Worm (Caenorhabditis elegans) whole organism, mixed stage, embryonic: ENCODE measurements around the gene fut-3.
A peak's percentile ranks its signal among the peaks of the same experiment; 100 is the strongest.

Experiments used
- bed-3 ChIP-seq: fragments of 200-800 bp; sonication (Bioruptor generic); optimal IDR thresholded peaks from 3 replicates; lab custom pipeline; 2018; ENCODE audit warnings: mild to moderate bottlenecking, missing genetic modification characterization, moderate library complexity, missing compliant biosample characterization
- ceh-39 ChIP-seq: fragments of 150-350 bp; optimal IDR thresholded peaks from 2 replicates; lab custom pipeline; 2014; ENCODE audit warnings: missing biosample characterization, missing genetic modification characterization
- ceh-83 ChIP-seq: fragments of 200-800 bp; sonication (Bioruptor generic); optimal IDR thresholded peaks from 2 replicates; lab custom pipeline; 2018; ENCODE audit warnings: mild to moderate bottlenecking, missing genetic modification characterization, missing compliant biosample characterization
- ces-1 ChIP-seq: fragments of 150-350 bp; optimal IDR thresholded peaks from 2 replicates; lab custom pipeline; 2014; ENCODE audit warnings: missing biosample characterization, missing genetic modification reagents, missing genetic modification characterization
- cnd-1 ChIP-seq: fragments of 200-800 bp; sonication (Bioruptor generic); optimal IDR thresholded peaks from 2 replicates; lab custom pipeline; 2018; ENCODE audit warnings: mild to moderate bottlenecking, missing genetic modification characterization, missing compliant biosample characterization
- drap-1 ChIP-seq: fragments of 200-800 bp; sonication (Bioruptor generic); optimal IDR thresholded peaks from 3 replicates; lab custom pipeline; 2018; ENCODE audit warnings: mild to moderate bottlenecking, missing genetic modification characterization, missing compliant biosample characterization
- elt-1 ChIP-seq: sonication (generic microtip); optimal IDR thresholded peaks from 2 replicates; lab custom pipeline; 2017; ENCODE audit warnings: missing genetic modification characterization, mild to moderate bottlenecking, missing compliant biosample characterization, antibody characterized with exemption, moderate library complexity, borderline replicate concordance; ENCODE audit not compliant: insufficient read depth
- elt-3 ChIP-seq: fragments of 150-350 bp; optimal IDR thresholded peaks from 2 replicates; lab custom pipeline; 2014; ENCODE audit warnings: missing biosample characterization, missing genetic modification characterization
- flh-1 ChIP-seq: fragments of 200-800 bp; sonication (Bioruptor generic); optimal IDR thresholded peaks from 2 replicates; lab custom pipeline; 2018; ENCODE audit warnings: mild to moderate bottlenecking, missing genetic modification characterization, moderate library complexity, missing compliant biosample characterization
- hlh-1 ChIP-seq: fragments of 150-350 bp; optimal IDR thresholded peaks from 2 replicates; lab custom pipeline; 2014; ENCODE audit warnings: missing biosample characterization, missing genetic modification reagents, missing genetic modification characterization
- lin-13 ChIP-seq: fragments of 150-350 bp; optimal IDR thresholded peaks from 2 replicates; lab custom pipeline; 2014; ENCODE audit warnings: missing biosample characterization, missing genetic modification characterization
- lin-32 ChIP-seq: fragments of 200-800 bp; sonication (Bioruptor generic); optimal IDR thresholded peaks from 2 replicates; lab custom pipeline; 2018; ENCODE audit warnings: mild to moderate bottlenecking, missing genetic modification characterization, missing compliant biosample characterization
- lsy-2 ChIP-seq: fragments of 150-350 bp; optimal IDR thresholded peaks from 2 replicates; lab custom pipeline; 2014; ENCODE audit warnings: missing biosample characterization, missing genetic modification characterization
- mab-5 ChIP-seq: fragments of 150-350 bp; optimal IDR thresholded peaks from 2 replicates; lab custom pipeline; 2014; ENCODE audit warnings: missing biosample characterization, missing genetic modification characterization
- mep-1 ChIP-seq: fragments of 150-350 bp; optimal IDR thresholded peaks from 2 replicates; lab custom pipeline; 2017; ENCODE audit warnings: missing biosample characterization, missing genetic modification reagents, missing genetic modification characterization, inconsistent platforms
- mls-2 ChIP-seq: sonication (generic microtip); optimal IDR thresholded peaks from 2 replicates; lab custom pipeline; 2016; ENCODE audit warnings: mild to moderate bottlenecking, missing genetic modification characterization, moderate library complexity, missing compliant biosample characterization
- nhr-12 ChIP-seq: fragments of 150-350 bp; optimal IDR thresholded peaks from 2 replicates; lab custom pipeline; 2014; ENCODE audit warnings: missing biosample characterization, missing genetic modification characterization
- nhr-2 ChIP-seq: fragments of 150-350 bp; optimal IDR thresholded peaks from 2 replicates; lab custom pipeline; 2014; ENCODE audit warnings: missing biosample characterization, missing genetic modification characterization
- nhr-237 ChIP-seq: fragments of 150-350 bp; optimal IDR thresholded peaks from 2 replicates; lab custom pipeline; 2014; ENCODE audit warnings: missing biosample characterization, missing genetic modification characterization
- pha-4 ChIP-seq: fragments of 150-350 bp; optimal IDR thresholded peaks from 2 replicates; lab custom pipeline; 2018; ENCODE audit warnings: missing biosample characterization, missing genetic modification reagents, missing genetic modification characterization
- sem-2 ChIP-seq: fragments of 200-800 bp; sonication (Bioruptor generic); optimal IDR thresholded peaks from 2 replicates; lab custom pipeline; 2018; ENCODE audit warnings: mild to moderate bottlenecking, missing genetic modification characterization, missing compliant biosample characterization
- sptf-1 ChIP-seq: sonication (generic microtip); optimal IDR thresholded peaks from 2 replicates; lab custom pipeline; 2017; ENCODE audit warnings: mild to moderate bottlenecking, missing genetic modification characterization, moderate library complexity, missing compliant biosample characterization
- tbx-8 ChIP-seq: fragments of 200-800 bp; sonication (Bioruptor generic); optimal IDR thresholded peaks from 2 replicates; lab custom pipeline; 2018; ENCODE audit warnings: mild to moderate bottlenecking, missing genetic modification characterization, moderate library complexity, missing compliant biosample characterization
- unc-120 ChIP-seq: sonication (generic microtip); optimal IDR thresholded peaks from 2 replicates; lab custom pipeline; 2017; ENCODE audit warnings: missing genetic modification characterization, missing compliant biosample characterization; ENCODE audit not compliant: poor library complexity, severe bottlenecking
- unc-62 ChIP-seq: fragments of 150-350 bp; optimal IDR thresholded peaks from 2 replicates; lab custom pipeline; 2014; ENCODE audit warnings: missing biosample characterization, missing genetic modification reagents, missing genetic modification characterization
- zip-8 ChIP-seq: fragments of 150-350 bp; optimal IDR thresholded peaks from 2 replicates; lab custom pipeline; 2014; ENCODE audit warnings: missing biosample characterization, missing genetic modification characterization

fut-3 gene

ce11 chrII:5652334-5652733, 7.2 kb downstream of the fut-3 start, which contains the start of gene bli-2:
TSS of gene bli-2 (minus strand) at chrII:5652434.
- TF ChIP-seq nhr-237 (no peak), lin-32 (GFP tag; lab: Kevin White, UChicago) (no peak), ceh-83 (GFP tag; lab: Kevin White, UChicago) (no peak), lsy-2 (no peak), ces-1 (GFP tag; lab: Kevin White, UChicago) (no peak), elt-1 (tag; lab: Kevin White, UChicago) (no peak), drap-1 (GFP tag; lab: Kevin White, UChicago) (no peak), mep-1 (tag; lab: Kevin White, UChicago) (no peak)

- TF ChIP-seq elt-3 (tag; lab: Kevin White, UChicago) (no peak), mab-5 (no peak), ceh-83 (GFP tag; lab: Kevin White, UChicago) (no peak), ces-1 (GFP tag; lab: Kevin White, UChicago) (no peak), sem-2 (no peak), nhr-12 (tag; lab: Kevin White, UChicago) (no peak), tbx-8 (GFP tag; lab: Kevin White, UChicago) (no peak), drap-1 (GFP tag; lab: Kevin White, UChicago) (no peak), nhr-2 (tag; lab: Kevin White, UChicago) (no peak), mep-1 (tag; lab: Kevin White, UChicago) (no peak), elt-1 (tag; lab: Kevin White, UChicago) (no peak), sptf-1 (tag; lab: Kevin White, UChicago) (no peak)
These were observed 8.1 kb downstream of the fut-3 start for ce11 chrII:5651426-5651825.

ce11 chrII:5649236-5650004, 10.2 kb downstream of the fut-3 start, which contains the start of the genes sam-4, F59E12.17 and zyg-1:
TSS of gene sam-4 (minus strand) at chrII:5649286.
TSS of gene F59E12.17 (minus strand) at chrII:5649470.
TSS of gene zyg-1 (plus strand) at chrII:5649748.
- peak; percentile 76 for TF ChIP-seq hlh-1 (tag; lab: Kevin White, UChicago)
- peak; percentile 23 for TF ChIP-seq nhr-2 (tag; lab: Kevin White, UChicago)
- TF ChIP-seq ceh-39 (tag; lab: Kevin White, UChicago), result peak; percentile 96
- no peak for TF ChIP-seq sem-2
- peak; percentile 88 for TF ChIP-seq mep-1 (tag; lab: Kevin White, UChicago)
- peak; percentile 6 for TF ChIP-seq lin-13 (tag; lab: Kevin White, UChicago)
- no peak for TF ChIP-seq lin-32 (GFP tag; lab: Kevin White, UChicago)
- TF ChIP-seq ceh-83 (GFP tag; lab: Kevin White, UChicago), result no peak
- peak; percentile 28 for TF ChIP-seq pha-4
- peak; percentile 32 for TF ChIP-seq sptf-1 (tag; lab: Kevin White, UChicago)
- TF ChIP-seq elt-1 (tag; lab: Kevin White, UChicago), result no peak
- TF ChIP-seq nhr-237, result peak; percentile 40
- no peak for TF ChIP-seq unc-120 (tag; lab: Kevin White, UChicago)
- peak; percentile 80 for TF ChIP-seq lsy-2
- peak; percentile 1 for TF ChIP-seq unc-62

ce11 chrII:5648272-5648671, 11.3 kb downstream of the fut-3 start, which contains the start of gene ddl-1:
TSS of gene ddl-1 (minus strand) at chrII:5648372.
- no peak for TF ChIP-seq elt-3 (tag; lab: Kevin White, UChicago)
- no peak for TF ChIP-seq flh-1 (GFP tag; lab: Kevin White, UChicago)
- TF ChIP-seq drap-1 (GFP tag; lab: Kevin White, UChicago), result no peak

ce11 chrII:5646942-5647341, 12.6 kb downstream of the fut-3 start, which contains the start of gene F59E12.9:
TSS of gene F59E12.9 (minus strand) at chrII:5647042.
- no peak for TF ChIP-seq mls-2
- TF ChIP-seq zip-8, result no peak
- no peak for TF ChIP-seq lin-13 (tag; lab: Kevin White, UChicago)
- no peak for TF ChIP-seq elt-1 (tag; lab: Kevin White, UChicago)
- no peak for TF ChIP-seq bed-3 (GFP tag; lab: Kevin White, UChicago)
- no peak for TF ChIP-seq nhr-2 (tag; lab: Kevin White, UChicago)
- no peak for TF ChIP-seq cnd-1 (tag; lab: Kevin White, UChicago)
